Fruit fly (Drosophila melanogaster) Kc167 (cell line): ENCODE results near the gene CG7227.

Experiments used
- h ChIP-seq: fragments of >200 bp; optimal IDR thresholded peaks from 3 replicates; lab custom pipeline; 2018; ENCODE audit warnings: missing external identifiers
- psq ChIP-seq: fragments of >200 bp; optimal IDR thresholded peaks from 2 replicates; lab custom pipeline; 2017; ENCODE audit warnings: missing external identifiers
- ttk ChIP-seq: sonication (Bioruptor generic); optimal IDR thresholded peaks from 2 replicates; lab custom pipeline; 2017; ENCODE audit warnings: missing external identifiers

- TF ChIP-seq ttk (lab: Kevin White, UChicago) (no peak), h (lab: Kevin White, UChicago) (no peak), psq (lab: Kevin White, UChicago) (no peak)
These were observed 35.8 kb upstream of the CG7227 start for dm6 chr2L:8033756-8034155.
